Worm (Caenorhabditis elegans) whole organism, L3 larva: ENCODE results near the gene nhr-255.

Experiments used
- ama-1 ChIP-seq: fragments of 150-350 bp; optimal IDR thresholded peaks from 2 replicates; lab custom pipeline; 2018
- ceh-82 ChIP-seq: fragments of 150-350 bp; optimal IDR thresholded peaks from 2 replicates; lab custom pipeline; 2014; ENCODE audit warnings: missing biosample characterization, missing genetic modification characterization
- daf-12 ChIP-seq: fragments of 150-350 bp; optimal IDR thresholded peaks from 2 replicates; lab custom pipeline; 2014; ENCODE audit warnings: missing biosample characterization, missing genetic modification reagents, missing genetic modification characterization
- egl-27 ChIP-seq: sonication (generic microtip); optimal IDR thresholded peaks from 4 replicates; lab custom pipeline; 2017; ENCODE audit warnings: missing biosample characterization, missing genetic modification reagents, missing genetic modification characterization
- elt-2 ChIP-seq: sonication (generic microtip); optimal IDR thresholded peaks from 2 replicates; lab custom pipeline; 2016; ENCODE audit warnings: missing genetic modification reagents, mild to moderate bottlenecking, missing genetic modification characterization, missing compliant biosample characterization
- fkh-10 ChIP-seq: sonication (generic microtip); optimal IDR thresholded peaks from 2 replicates; lab custom pipeline; 2017; ENCODE audit warnings: missing biosample characterization, missing genetic modification reagents, missing genetic modification characterization
- nhr-237 ChIP-seq: fragments of 150-350 bp; optimal IDR thresholded peaks from 2 replicates; lab custom pipeline; 2014; ENCODE audit warnings: missing biosample characterization, missing genetic modification characterization
- snpc-4 ChIP-seq: fragments of 150-350 bp; optimal IDR thresholded peaks from 2 replicates; lab custom pipeline; 2014; ENCODE audit warnings: missing biosample characterization, missing genetic modification characterization
- tbx-2 ChIP-seq: sonication (generic microtip); optimal IDR thresholded peaks from 2 replicates; lab custom pipeline; 2016; ENCODE audit warnings: mild to moderate bottlenecking, missing genetic modification characterization, missing compliant biosample characterization
- unc-39 ChIP-seq: sonication (generic microtip); optimal IDR thresholded peaks from 4 replicates; lab custom pipeline; 2017; ENCODE audit warnings: missing biosample characterization, missing genetic modification characterization

- TF ChIP-seq snpc-4 (tag; lab: Kevin White, UChicago), result no peak
- TF ChIP-seq egl-27 (tag; lab: Kevin White, UChicago), result no peak
- TF ChIP-seq nhr-237 (tag; lab: Kevin White, UChicago), result no peak
- TF ChIP-seq tbx-2 (tag; lab: Kevin White, UChicago), result no peak
- no peak for TF ChIP-seq fkh-10 (GFP tag; lab: Kevin White, UChicago)
- TF ChIP-seq ama-1 (lab: Kevin White, UChicago), result no peak
- no peak for TF ChIP-seq unc-39
- TF ChIP-seq daf-12 (tag; lab: Kevin White, UChicago), result no peak
- TF ChIP-seq elt-2, result no peak
- no peak for TF ChIP-seq ceh-82 (tag; lab: Kevin White, UChicago)
Measured at ce11 chrX:15725566-15726173, 16.7 kb upstream of the nhr-255 start, which contains the start of gene lin-15B.
